Fruit fly (Drosophila melanogaster) whole organism: ENCODE results near the gene Mco1.

Source experiments
- CG8478 ChIP-seq: fragments of >200 bp; optimal IDR thresholded peaks from 2 replicates; lab custom pipeline; 2018; ENCODE audit warnings: inconsistent platforms
- Dll ChIP-seq: fragments of >200 bp; optimal IDR thresholded peaks from 2 replicates; lab custom pipeline; 2017
- EcR ChIP-seq, 2 experiments: fragments of >200 bp; optimal IDR thresholded peaks; 2 replicates each; lab custom pipeline; 2017; ENCODE audit warnings: missing biosample characterization in 2 of 2, missing genetic modification characterization in 2 of 2, missing genetic modification reagents in 2 of 2
- psq ChIP-seq: fragments of >200 bp; optimal IDR thresholded peaks from 2 replicates; lab custom pipeline; 2017
- usp ChIP-seq: fragments of >200 bp; optimal IDR thresholded peaks from 2 replicates; lab custom pipeline; 2017; ENCODE audit warnings: missing biosample characterization, missing genetic modification characterization, mixed read lengths

- no peak for TF ChIP-seq CG8478 (lab: Kevin White, UChicago)
- TF ChIP-seq EcR (GFP tag; optimal IDR thresholded peaks at IDR 0.05; lab: Kevin White, UChicago) = no peak
- TF ChIP-seq Dll (lab: Kevin White, UChicago) = no peak
- TF ChIP-seq psq = no peak
- no peak for TF ChIP-seq usp (GFP tag; lab: Kevin White, UChicago)
Measured at dm6 chr2L:9442795-9443287, 26.5 kb downstream of the Mco1 start.
